Fruit fly (Drosophila melanogaster): ENCODE data around the gene CG42594.

CG42594 gene

DNA sequence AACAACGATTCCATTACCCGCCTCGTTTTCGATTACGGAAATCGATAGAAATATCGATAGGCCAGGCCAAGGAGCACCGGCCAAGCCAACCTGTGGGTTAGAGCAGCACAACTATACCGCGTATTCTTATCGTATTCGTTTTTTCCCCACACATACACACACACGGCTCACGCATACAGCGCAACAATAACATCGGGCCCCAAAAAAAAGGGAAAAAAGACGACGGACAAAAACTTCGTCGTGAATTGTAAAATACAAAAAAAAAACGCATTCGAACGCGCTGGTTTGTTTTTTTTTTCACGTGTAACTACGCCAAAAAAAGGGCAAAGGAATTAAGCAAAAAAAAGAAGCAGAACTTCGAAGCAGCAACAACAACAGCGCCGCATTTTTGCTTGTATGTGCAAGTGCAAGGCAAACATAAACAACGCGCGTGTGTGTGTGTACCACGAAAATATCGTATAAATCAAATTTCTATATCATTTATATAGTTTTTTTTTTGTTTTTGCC is 68.3 kb downstream of the CG42594 start, which contains the start of gene CG32772 (continued):
- TF ChIP-seq Dip2 (GFP tag; IDR thresholded peaks at IDR 0.05) (no peak), CG15696 (tag; optimal IDR thresholded peaks at IDR 0.05) (no peak), CG10267 (tag; optimal IDR thresholded peaks at IDR 0.05) (peak; percentile 7), shn (GFP tag; optimal IDR thresholded peaks at IDR 0.05) (no peak), CG11560 (tag; IDR thresholded peaks at IDR 0.05) (no peak), CG6791 (GFP tag; IDR thresholded peaks at IDR 0.05; ENCODE audit: partially characterized antibody) (peak; percentile 89), crc (GFP tag; optimal IDR thresholded peaks at IDR 0.05) (no peak), Kr (GFP tag; optimal IDR thresholded peaks at IDR 0.05) (no peak), CG8478 (optimal IDR thresholded peaks at IDR 0.05) (peak; percentile 64), wdn (GFP tag; IDR thresholded peaks at IDR 0.05) (no peak), pho (GFP tag; optimal IDR thresholded peaks at IDR 0.05) (no peak), Lim3 (GFP tag; IDR thresholded peaks at IDR 0.05) (no peak), usp (GFP tag; optimal IDR thresholded peaks at IDR 0.05) (no peak), dmrt99B (tag; optimal IDR thresholded peaks at IDR 0.05) (no peak), PHDP (tag; optimal IDR thresholded peaks at IDR 0.05) (no peak), CG11723 (GFP tag; optimal IDR thresholded peaks at IDR 0.05) (no peak), CkIIα-i1 (GFP tag; IDR thresholded peaks at IDR 0.05) (no peak), Rx (GFP tag; IDR thresholded peaks at IDR 0.05) (no peak), Hsf (GFP tag; optimal IDR thresholded peaks at IDR 0.05) (no peak), CG14014 (GFP tag; IDR thresholded peaks at IDR 0.05) (no peak), NFAT (GFP tag; IDR thresholded peaks at IDR 0.05) (no peak), chm (GFP tag; IDR thresholded peaks at IDR 0.05) (0 out of 2 replicates have a peak, but pooled peaks have one; percentile 36), CG3281 (GFP tag; optimal IDR thresholded peaks at IDR 0.05) (no peak), Adf1 (GFP tag; IDR thresholded peaks at IDR 0.05) (peak; percentile 24; the same call in 1 of the 2 replicates), kay (GFP tag; optimal IDR thresholded peaks at IDR 0.05) (no peak), Sry-β (GFP tag; optimal IDR thresholded peaks at IDR 0.05) (no peak), eyg (GFP tag; optimal IDR thresholded peaks at IDR 0.05) (no peak), CG10321 (GFP tag; IDR thresholded peaks at IDR 0.05) (peak; percentile 97), CG10431 (GFP tag; optimal IDR thresholded peaks at IDR 0.05) (no peak), CG43689 (GFP tag; IDR thresholded peaks at IDR 0.05) (no peak), emc (GFP tag; optimal IDR thresholded peaks at IDR 0.05) (no peak), Stat92E (GFP tag; optimal IDR thresholded peaks at IDR 0.05) (no peak), CG10147 (GFP tag; optimal IDR thresholded peaks at IDR 0.05) (no peak), CG3847 (GFP tag; IDR thresholded peaks at IDR 0.05) (no peak), HmgD (GFP tag; optimal IDR thresholded peaks at IDR 0.05) (no peak), luna (GFP tag; optimal IDR thresholded peaks at IDR 0.05) (no peak), vvl (GFP tag; IDR thresholded peaks at IDR 0.05) (no peak), Ets97D (GFP tag; optimal IDR thresholded peaks at IDR 0.05) (no peak), dpn (GFP tag; optimal IDR thresholded peaks at IDR 0.05) (no peak), CG6813 (GFP tag; optimal IDR thresholded peaks at IDR 0.05) (no peak), inv (GFP tag; IDR thresholded peaks at IDR 0.05; ENCODE audit: partially characterized antibody) (peak; percentile 67), Dek (tag; optimal IDR thresholded peaks at IDR 0.05) (no peak), CG10565 (GFP tag; optimal IDR thresholded peaks at IDR 0.05) (no peak), CG10654 (GFP tag; optimal IDR thresholded peaks at IDR 0.05) (no peak), bcd (GFP tag; optimal IDR thresholded peaks at IDR 0.05) (no peak), zen2 (GFP tag; IDR thresholded peaks at IDR 0.05; ENCODE audit: partially characterized antibody) (peak; percentile 71), Abd-B (GFP tag; optimal IDR thresholded peaks at IDR 0.05) (no peak), unpg (GFP tag; optimal IDR thresholded peaks at IDR 0.05) (no peak), nau (GFP tag; optimal IDR thresholded peaks at IDR 0.05) (no peak), CG31441 (GFP tag; IDR thresholded peaks at IDR 0.05) (no peak; the same call in 1 of the 2 replicates), Ptx1 (GFP tag; IDR thresholded peaks at IDR 0.05) (no peak), Sry-δ (GFP tag; optimal IDR thresholded peaks at IDR 0.05) (peak; percentile 41)

All from whole organism, embryonic.